Worm (Caenorhabditis elegans) whole organism, L4 larva: ENCODE data around the gene K05B2.2.

Source experiments
- fos-1 ChIP-seq: fragments of 150-350 bp; optimal IDR thresholded peaks from 2 replicates; lab custom pipeline; 2014; ENCODE audit warnings: missing biosample characterization, missing genetic modification characterization
- lsy-2 ChIP-seq, 2 experiments: fragments of 150-350 bp in 1 of 2; sonication (generic microtip) in 1 of 2; optimal IDR thresholded peaks; 2 replicates each; lab custom pipeline; 2014 to 2017; ENCODE audit warnings: missing biosample characterization in 2 of 2, missing genetic modification characterization in 2 of 2
- php-3 ChIP-seq: fragments of 200-800 bp; sonication (Bioruptor generic); IDR thresholded peaks from 2 replicates; pipeline ENCODE4 v1.3.6; 2022; ENCODE audit warnings: missing genetic modification reagents, missing genetic modification characterization, missing compliant biosample characterization
- unc-39 ChIP-seq: sonication (generic microtip); optimal IDR thresholded peaks from 2 replicates; lab custom pipeline; 2017; ENCODE audit warnings: missing biosample characterization, missing genetic modification characterization
- zag-1 ChIP-seq: fragments of 150-350 bp; optimal IDR thresholded peaks from 2 replicates; lab custom pipeline; 2014; ENCODE audit warnings: missing biosample characterization, missing genetic modification characterization
- ztf-11 ChIP-seq: fragments of 150-350 bp; optimal IDR thresholded peaks from 2 replicates; lab custom pipeline; 2014; ENCODE audit warnings: missing biosample characterization, missing genetic modification characterization

DNA sequence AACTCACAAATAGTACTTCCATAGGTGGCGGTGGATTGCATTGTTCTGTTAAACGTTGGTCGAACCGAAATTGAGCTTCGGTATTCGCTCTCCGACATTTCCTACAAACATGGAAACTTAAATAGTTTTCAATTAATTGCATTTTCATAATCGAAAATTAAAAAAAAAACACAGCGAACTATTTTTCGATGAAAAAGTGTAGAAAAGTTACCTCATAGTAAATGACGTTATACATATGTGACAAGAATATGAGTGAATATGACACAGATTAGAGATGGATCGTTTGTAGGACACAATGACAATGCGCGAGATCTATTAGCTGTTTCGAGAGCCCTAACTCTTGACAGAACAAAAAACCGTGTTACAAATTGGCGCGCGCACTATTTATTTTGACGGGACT, 10.0 kb downstream of the K05B2.2 start, which contains the start of gene ifa-4:
- TF ChIP-seq php-3 (GFP tag; lab: Robert Waterston, UW) (no peak), zag-1 (no peak), lsy-2 (tag; optimal IDR thresholded peaks at IDR 0.05; lab: Kevin White, UChicago) (no peak), unc-39 (tag; lab: Kevin White, UChicago) (no peak), fos-1 (tag; lab: Kevin White, UChicago) (no peak), ztf-11 (tag; lab: Kevin White, UChicago) (no peak)
